Fruit fly (Drosophila melanogaster) S2 (cell line): Measurements from ENCODE around the gene gro.

Experiments used
- CG8478 ChIP-seq: fragments of >200 bp; optimal IDR thresholded peaks from 2 replicates; lab custom pipeline; 2018
- CTCF ChIP-seq, 2 experiments: fragments of >200 bp; optimal IDR thresholded peaks; 2 replicates each; lab custom pipeline; 2018

DNA sequence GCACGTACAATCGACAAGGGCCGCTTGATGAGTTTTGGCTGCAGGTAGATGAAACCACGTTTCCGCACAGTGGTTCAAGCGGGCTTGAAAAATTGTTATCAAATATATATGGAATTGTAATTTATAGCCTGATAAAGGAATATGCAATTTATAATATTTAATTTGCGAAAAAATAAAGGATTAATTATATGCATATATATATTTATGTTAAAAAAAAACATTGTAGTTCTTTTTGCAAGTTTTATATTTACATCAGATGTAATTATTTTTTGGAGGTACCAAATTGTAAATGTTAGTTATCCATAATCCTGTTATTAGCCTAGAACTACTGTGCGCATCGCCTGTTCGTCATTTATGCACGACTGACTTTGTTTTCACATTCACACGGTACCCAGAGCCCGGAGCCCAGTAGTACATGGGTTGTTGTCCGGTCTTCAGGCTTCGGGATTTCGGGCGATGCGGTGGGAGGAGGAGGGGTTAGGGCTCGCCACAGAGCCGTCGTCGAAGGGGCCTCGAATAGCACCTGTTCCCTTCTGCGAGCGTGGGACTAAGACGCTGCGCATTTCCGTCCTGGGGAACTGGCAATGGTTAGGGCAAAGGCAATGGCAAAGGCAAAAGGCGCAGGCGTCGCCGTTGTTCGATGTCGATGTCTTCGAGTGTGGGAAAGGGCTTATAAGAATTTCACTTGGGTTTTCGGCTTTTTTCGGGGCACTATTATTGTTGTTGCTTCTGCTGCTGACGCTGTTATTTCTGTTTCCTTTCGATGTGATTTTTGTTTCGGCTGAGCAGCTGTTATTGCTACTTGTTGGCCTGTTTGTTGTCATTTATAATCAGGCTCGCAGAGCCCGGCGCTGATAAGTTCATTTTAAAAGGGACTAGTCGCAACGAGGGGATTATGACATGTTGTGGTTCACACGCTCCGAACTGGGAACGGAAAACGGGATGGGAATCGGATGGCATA is 23.5 kb upstream of the gro start:
- TF ChIP-seq CG8478 (no peak), CTCF (optimal IDR thresholded peaks at IDR 0.05; lab: Kevin White, UChicago) (no peak)
